Worm (Caenorhabditis elegans) whole organism, L4/young adult: ENCODE data around the gene F35A5.1.
A peak's percentile ranks its signal among the peaks of the same experiment; 100 is the strongest.

Experiments used
- W03F9.2 ChIP-seq: fragments of 150-350 bp; optimal IDR thresholded peaks from 2 replicates; lab custom pipeline; 2014; ENCODE audit warnings: missing biosample characterization, missing genetic modification characterization
- dao-5 ChIP-seq: sonication (generic microtip); optimal IDR thresholded peaks from 2 replicates; lab custom pipeline; 2016; ENCODE audit warnings: missing genotype, missing genetic modification characterization, moderate library complexity, missing compliant biosample characterization
- him-1 ChIP-seq: sonication (generic microtip); optimal IDR thresholded peaks from 2 replicates; lab custom pipeline; 2016; ENCODE audit warnings: missing genotype, missing genetic modification reagents, missing genetic modification characterization, missing compliant biosample characterization

ce11 chrX:3793389-3793788, 13.9 kb upstream of the F35A5.1 start:
- TF ChIP-seq dao-5 (tag; lab: Kevin White, UChicago) (peak; percentile 32), him-1 (tag; lab: Kevin White, UChicago) (peak; percentile 21), W03F9.2 (no peak)
